Worm (Caenorhabditis elegans) whole organism, late embryonic: Measurements from ENCODE around the gene cup-5.

Experiments
- T23F11.4 ChIP-seq: fragments of 200-800 bp; sonication (Bioruptor generic); optimal IDR thresholded peaks from 2 replicates; lab custom pipeline; 2018; ENCODE audit warnings: mild to moderate bottlenecking, missing genetic modification characterization, missing compliant biosample characterization
- ahr-1 ChIP-seq: sonication (generic microtip); optimal IDR thresholded peaks from 2 replicates; lab custom pipeline; 2016; ENCODE audit warnings: missing genetic modification characterization, missing compliant biosample characterization
- ama-1 ChIP-seq: fragments of 150-350 bp; optimal IDR thresholded peaks from 2 replicates; lab custom pipeline; 2014
- ceh-24 ChIP-seq: sonication (generic microtip); optimal IDR thresholded peaks from 2 replicates; lab custom pipeline; 2016; ENCODE audit warnings: mild to moderate bottlenecking, missing genetic modification characterization, missing compliant biosample characterization
- dmd-4 ChIP-seq: sonication (generic microtip); optimal IDR thresholded peaks from 2 replicates; lab custom pipeline; 2016; ENCODE audit warnings: borderline replicate concordance, missing genetic modification characterization, missing compliant biosample characterization
- fkh-10 ChIP-seq: fragments of 150-350 bp; optimal IDR thresholded peaks from 2 replicates; lab custom pipeline; 2014; ENCODE audit warnings: missing biosample characterization, missing genetic modification reagents, missing genetic modification characterization
- hlh-13 ChIP-seq: fragments of 200-800 bp; sonication (Bioruptor generic); optimal IDR thresholded peaks from 2 replicates; lab custom pipeline; 2018; ENCODE audit warnings: mild to moderate bottlenecking, missing genetic modification characterization, missing compliant biosample characterization
- hlh-30 ChIP-seq: sonication (generic microtip); optimal IDR thresholded peaks from 2 replicates; lab custom pipeline; 2017; ENCODE audit warnings: antibody characterized with exemption, missing genetic modification characterization, missing compliant biosample characterization; ENCODE audit not compliant: insufficient read depth
- hlh-8 ChIP-seq: sonication (generic microtip); optimal IDR thresholded peaks from 2 replicates; lab custom pipeline; 2016; ENCODE audit warnings: missing genotype, missing genetic modification characterization, missing compliant biosample characterization
- nhr-11 ChIP-seq: fragments of 150-350 bp; optimal IDR thresholded peaks from 2 replicates; lab custom pipeline; 2014; ENCODE audit warnings: missing biosample characterization, missing genetic modification characterization
- npax-4 ChIP-seq: sonication (generic microtip); optimal IDR thresholded peaks from 2 replicates; lab custom pipeline; 2016; ENCODE audit warnings: missing genetic modification characterization, missing compliant biosample characterization
- pag-3 ChIP-seq: sonication (generic microtip); optimal IDR thresholded peaks from 2 replicates; lab custom pipeline; 2016; ENCODE audit warnings: missing compliant biosample characterization, missing genetic modification characterization, borderline replicate concordance
- unc-3 ChIP-seq, 2 experiments: fragments of 200-800 bp in 1 of 2; sonication (Bioruptor generic) in 1 of 2; sonication (generic microtip) in 1 of 2; conservative IDR thresholded peaks in 1 of 2; optimal IDR thresholded peaks in 1 of 2; 2 replicates each; pipeline versions ENCODE4 v1.3.6 to Lab custom; 2016 to 2022; ENCODE audit warnings: missing compliant biosample characterization in 2 of 2, missing genetic modification characterization in 2 of 2, missing genetic modification reagents in 1 of 2

- TF ChIP-seq ama-1 (lab: Kevin White, UChicago), result no peak
- no peak for TF ChIP-seq npax-4 (tag; lab: Kevin White, UChicago)
- TF ChIP-seq T23F11.4 (GFP tag; lab: Kevin White, UChicago), result no peak
- no peak for TF ChIP-seq dmd-4 (tag; lab: Kevin White, UChicago)
- TF ChIP-seq fkh-10 (GFP tag; lab: Kevin White, UChicago), result no peak
- TF ChIP-seq ahr-1 (tag; lab: Kevin White, UChicago), result no peak
- TF ChIP-seq pag-3 (tag; lab: Kevin White, UChicago), result no peak
- no peak for TF ChIP-seq nhr-11 (tag; lab: Kevin White, UChicago)
- TF ChIP-seq unc-3 (GFP tag; conservative IDR thresholded peaks at IDR 0.05; lab: Robert Waterston, UW), result no peak
- no peak for TF ChIP-seq unc-3 (tag; optimal IDR thresholded peaks at IDR 0.05; lab: Kevin White, UChicago)
- no peak for TF ChIP-seq ceh-24 (tag; lab: Kevin White, UChicago)
- no peak for TF ChIP-seq hlh-30 (tag; lab: Kevin White, UChicago)
- TF ChIP-seq hlh-13 (GFP tag; lab: Kevin White, UChicago), result no peak
- TF ChIP-seq hlh-8 (tag; lab: Kevin White, UChicago), result no peak
Observed at ce11 chrIII:7553693-7554226, 30.2 kb upstream of the cup-5 start.
